Fruit fly (Drosophila melanogaster) whole organism, wandering third instar larva: ENCODE data around the gene CG15308.

Experiments
- OdsH ChIP-seq: fragments of 200-800 bp; sonication (Bioruptor generic); optimal IDR thresholded peaks from 2 replicates; lab custom pipeline; 2016; ENCODE audit warnings: missing biosample characterization, mild to moderate bottlenecking, missing genetic modification characterization
- dmrt93B ChIP-seq: fragments of 200-800 bp; sonication (Bioruptor generic); optimal IDR thresholded peaks from 2 replicates; lab custom pipeline; 2018; ENCODE audit warnings: missing biosample characterization, mild to moderate bottlenecking, missing genetic modification characterization
- psq ChIP-seq: fragments of 200-800 bp; sonication (Bioruptor generic); optimal IDR thresholded peaks from 3 replicates; lab custom pipeline; 2017; ENCODE audit warnings: missing biosample characterization, mild to moderate bottlenecking, missing genetic modification characterization, moderate library complexity
- usp ChIP-seq: fragments of >200 bp; optimal IDR thresholded peaks from 2 replicates; lab custom pipeline; 2017; ENCODE audit warnings: missing biosample characterization, missing genetic modification characterization
- woc ChIP-seq: sonication (Bioruptor generic); optimal IDR thresholded peaks from 2 replicates; lab custom pipeline; 2016; ENCODE audit warnings: missing biosample characterization, mild to moderate bottlenecking, missing genetic modification characterization

DNA sequence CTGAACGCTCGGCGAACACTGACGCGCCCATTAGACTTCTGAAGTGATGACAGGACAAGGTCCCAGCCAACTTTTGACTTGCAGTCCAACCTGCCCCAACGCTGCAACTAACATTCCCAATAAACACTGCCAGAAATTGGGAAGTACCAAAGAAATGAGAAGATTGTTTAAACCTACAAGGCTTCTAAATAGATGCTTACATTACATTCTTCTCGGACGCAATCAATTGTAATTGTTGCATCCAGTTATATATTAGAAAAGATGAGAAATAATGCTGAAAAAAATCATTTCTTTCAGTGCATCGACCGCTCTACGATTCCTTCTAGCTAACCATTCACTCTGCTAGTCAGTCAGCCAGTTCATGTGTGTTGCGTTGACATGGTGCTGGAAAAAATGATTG is 16.3 kb downstream of the CG15308 start:
- no peak for TF ChIP-seq psq (GFP tag; lab: Kevin White, UChicago)
- no peak for TF ChIP-seq woc
- no peak for TF ChIP-seq usp
- no peak for TF ChIP-seq OdsH (GFP tag; lab: Kevin White, UChicago)
- TF ChIP-seq dmrt93B (GFP tag; lab: Kevin White, UChicago): no peak
